Worm (Caenorhabditis elegans): ENCODE results near the gene Y46B2A.4.

DNA sequence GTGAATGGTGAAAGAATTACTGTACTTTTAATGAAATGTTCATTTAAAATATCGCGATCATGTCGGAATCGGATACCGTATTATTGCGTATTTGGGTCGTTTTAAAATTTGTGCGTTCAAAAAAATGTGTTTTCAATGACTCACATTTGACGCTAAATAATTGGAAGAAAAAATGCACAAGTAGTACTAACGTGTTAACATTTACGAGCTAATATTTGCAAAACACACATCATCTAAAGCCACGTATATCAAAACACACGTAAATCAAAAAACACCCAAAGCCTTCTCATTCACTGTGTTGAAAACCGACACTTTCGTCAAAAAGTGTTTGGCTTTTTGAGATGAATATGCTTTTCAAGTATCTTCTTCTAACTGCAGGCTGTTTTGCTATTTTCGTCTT lies 36.1 kb upstream of the Y46B2A.4 start, which contains the start of gene F28A10.1:
- TF ChIP-seq zag-1 (tag; optimal IDR thresholded peaks at IDR 0.05) (no peak), lsy-2 (tag; optimal IDR thresholded peaks at IDR 0.05) (no peak), gei-8 (GFP tag; optimal IDR thresholded peaks at IDR 0.05) (no peak), skn-1 (tag; optimal IDR thresholded peaks at IDR 0.05) (no peak), nhr-111 (GFP tag; optimal IDR thresholded peaks at IDR 0.05) (no peak), nhr-6 (tag; optimal IDR thresholded peaks at IDR 0.05) (no peak), jun-1 (tag; optimal IDR thresholded peaks at IDR 0.05) (no peak), hmg-1.1 (GFP tag; IDR thresholded peaks at IDR 0.05) (no peak), nhr-11 (tag; optimal IDR thresholded peaks at IDR 0.05) (no peak), T20F7.1 (GFP tag; optimal IDR thresholded peaks at IDR 0.05) (no peak), aly-2 (tag; optimal IDR thresholded peaks at IDR 0.05) (no peak), lin-13 (GFP tag; optimal IDR thresholded peaks at IDR 0.05) (no peak)
